Worm (Caenorhabditis elegans) whole organism, mixed stage, embryonic: Measurements from ENCODE around the gene gcy-34.

ENCODE experiments used
- blmp-1 ChIP-seq: fragments of 150-350 bp; optimal IDR thresholded peaks from 2 replicates; lab custom pipeline; 2014; ENCODE audit warnings: missing biosample characterization, missing genetic modification characterization
- ces-1 ChIP-seq: fragments of 150-350 bp; optimal IDR thresholded peaks from 2 replicates; lab custom pipeline; 2014; ENCODE audit warnings: missing biosample characterization, missing genetic modification reagents, missing genetic modification characterization
- drap-1 ChIP-seq: fragments of 200-800 bp; sonication (Bioruptor generic); optimal IDR thresholded peaks from 3 replicates; lab custom pipeline; 2018; ENCODE audit warnings: mild to moderate bottlenecking, missing genetic modification characterization, missing compliant biosample characterization
- flh-1 ChIP-seq: fragments of 200-800 bp; sonication (Bioruptor generic); optimal IDR thresholded peaks from 2 replicates; lab custom pipeline; 2018; ENCODE audit warnings: mild to moderate bottlenecking, missing genetic modification characterization, moderate library complexity, missing compliant biosample characterization
- lin-13 ChIP-seq: fragments of 150-350 bp; optimal IDR thresholded peaks from 2 replicates; lab custom pipeline; 2014; ENCODE audit warnings: missing biosample characterization, missing genetic modification characterization
- nhr-237 ChIP-seq: fragments of 150-350 bp; optimal IDR thresholded peaks from 2 replicates; lab custom pipeline; 2014; ENCODE audit warnings: missing biosample characterization, missing genetic modification characterization
- pha-4 ChIP-seq: fragments of 150-350 bp; optimal IDR thresholded peaks from 2 replicates; lab custom pipeline; 2018; ENCODE audit warnings: missing biosample characterization, missing genetic modification reagents, missing genetic modification characterization
- snpc-4 ChIP-seq: fragments of 150-350 bp; optimal IDR thresholded peaks from 2 replicates; lab custom pipeline; 2014; ENCODE audit warnings: missing biosample characterization, missing genetic modification characterization
- sptf-1 ChIP-seq: sonication (generic microtip); optimal IDR thresholded peaks from 2 replicates; lab custom pipeline; 2017; ENCODE audit warnings: mild to moderate bottlenecking, missing genetic modification characterization, moderate library complexity, missing compliant biosample characterization
- unc-39 ChIP-seq: fragments of 150-350 bp; optimal IDR thresholded peaks from 2 replicates; lab custom pipeline; 2014; ENCODE audit warnings: missing biosample characterization, missing genetic modification characterization
- unc-62 ChIP-seq: fragments of 150-350 bp; optimal IDR thresholded peaks from 2 replicates; lab custom pipeline; 2014; ENCODE audit warnings: missing biosample characterization, missing genetic modification reagents, missing genetic modification characterization

DNA sequence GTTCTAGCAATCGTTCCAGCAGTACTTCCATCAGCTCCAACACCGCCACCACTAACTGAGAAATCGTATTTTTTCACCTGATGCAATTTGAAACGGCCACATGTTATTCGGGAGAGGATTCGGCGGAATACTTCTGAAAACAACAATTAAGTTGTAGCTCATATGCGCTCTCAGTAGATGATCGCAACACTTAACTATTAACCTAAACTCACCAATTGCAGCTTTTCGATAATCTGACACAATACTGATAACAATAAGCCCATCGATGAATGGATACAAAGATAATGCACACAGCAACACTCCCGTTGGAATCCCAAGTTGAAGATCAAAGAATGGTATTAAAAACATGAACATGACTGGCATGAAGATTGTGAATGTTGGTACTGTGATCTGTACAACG is 47.7 kb downstream of the gcy-34 start:
- no peak for TF ChIP-seq nhr-237 (tag; lab: Kevin White, UChicago)
- TF ChIP-seq snpc-4 (tag; lab: Kevin White, UChicago) = no peak
- no peak for TF ChIP-seq pha-4 (tag; lab: Kevin White, UChicago)
- TF ChIP-seq sptf-1 (tag; lab: Kevin White, UChicago) = no peak
- no peak for TF ChIP-seq unc-62 (GFP tag; lab: Kevin White, UChicago)
- no peak for TF ChIP-seq ces-1 (GFP tag; lab: Kevin White, UChicago)
- no peak for TF ChIP-seq blmp-1
- TF ChIP-seq lin-13 (tag; lab: Kevin White, UChicago) = no peak
- no peak for TF ChIP-seq flh-1 (GFP tag; lab: Kevin White, UChicago)
- TF ChIP-seq unc-39 (tag; lab: Kevin White, UChicago) = no peak
- no peak for TF ChIP-seq drap-1 (GFP tag; lab: Kevin White, UChicago)
